Worm (Caenorhabditis elegans) whole organism, L1 larva: ENCODE data around the gene F54D10.8.

ENCODE experiments used
- C04F5.9 ChIP-seq: sonication (generic microtip); optimal IDR thresholded peaks from 2 replicates; lab custom pipeline; 2016; ENCODE audit warnings: missing genetic modification characterization, missing compliant biosample characterization
- C16A3.4 ChIP-seq: fragments of 150-350 bp; optimal IDR thresholded peaks from 2 replicates; lab custom pipeline; 2014; ENCODE audit warnings: missing biosample characterization, missing genetic modification characterization
- F16B12.6 ChIP-seq: fragments of 150-350 bp; optimal IDR thresholded peaks from 2 replicates; lab custom pipeline; 2014; ENCODE audit warnings: missing biosample characterization, missing genetic modification characterization
- Y116A8C.19 ChIP-seq: sonication (generic microtip); optimal IDR thresholded peaks from 2 replicates; lab custom pipeline; 2016; ENCODE audit warnings: missing compliant biosample characterization, missing genetic modification characterization, borderline replicate concordance
- aha-1 ChIP-seq: fragments of 150-350 bp; optimal IDR thresholded peaks from 2 replicates; lab custom pipeline; 2014; ENCODE audit warnings: missing biosample characterization, missing genetic modification characterization
- alr-1 ChIP-seq: fragments of 200-800 bp; sonication (Bioruptor generic); optimal IDR thresholded peaks from 2 replicates; lab custom pipeline; 2018; ENCODE audit warnings: borderline replicate concordance, mild to moderate bottlenecking, missing genetic modification characterization, missing compliant biosample characterization
- aly-2 ChIP-seq: fragments of 150-350 bp; optimal IDR thresholded peaks from 2 replicates; lab custom pipeline; 2014; ENCODE audit warnings: missing biosample characterization, missing genetic modification characterization
- ama-1 ChIP-seq: fragments of 150-350 bp; optimal IDR thresholded peaks from 2 replicates; lab custom pipeline; 2014
- blmp-1 ChIP-seq: fragments of 150-350 bp; optimal IDR thresholded peaks from 2 replicates; lab custom pipeline; 2014; ENCODE audit warnings: missing biosample characterization, missing genetic modification characterization
- ceh-63 ChIP-seq: fragments of 200-800 bp; sonication (Bioruptor generic); optimal IDR thresholded peaks from 2 replicates; lab custom pipeline; 2018; ENCODE audit warnings: mild to moderate bottlenecking, missing genetic modification characterization, missing compliant biosample characterization
- ceh-82 ChIP-seq, 3 experiments: fragments of 150-350 bp in 1 of 3; sonication (generic microtip) in 2 of 3; optimal IDR thresholded peaks; 2 replicates each; lab custom pipeline; 2014 to 2017; ENCODE audit warnings: missing biosample characterization in 3 of 3, missing genetic modification characterization in 3 of 3
- ceh-88 ChIP-seq: fragments of 200-800 bp; sonication (Bioruptor generic); IDR thresholded peaks from 2 replicates; pipeline ENCODE4 v1.3.6; 2022; ENCODE audit warnings: missing genetic modification characterization, missing compliant biosample characterization
- ceh-90 ChIP-seq: sonication (generic microtip); optimal IDR thresholded peaks from 2 replicates; lab custom pipeline; 2016; ENCODE audit warnings: missing genetic modification characterization, missing compliant biosample characterization
- ces-1 ChIP-seq: fragments of 150-350 bp; optimal IDR thresholded peaks from 2 replicates; lab custom pipeline; 2014; ENCODE audit warnings: missing biosample characterization, missing genetic modification reagents, missing genetic modification characterization
- dpl-1 ChIP-seq, 3 experiments: fragments of 150-350 bp in 2 of 3; sonication (generic microtip) in 1 of 3; optimal IDR thresholded peaks; 2 replicates each; lab custom pipeline; 2014 to 2017; ENCODE audit warnings: missing biosample characterization in 3 of 3, missing genetic modification characterization in 3 of 3, missing genetic modification reagents in 3 of 3
- efl-1 ChIP-seq, 4 experiments: fragments of 150-350 bp; optimal IDR thresholded peaks in 3 of 4; peaks in 1 of 4; 1 replicate in 1 of 4; 2 replicates in 3 of 4; lab custom pipeline; 2014; ENCODE audit warnings: missing biosample characterization in 2 of 4, missing genetic modification characterization in 2 of 4, missing genetic modification reagents in 2 of 4
- efl-3 ChIP-seq: fragments of 200-800 bp; sonication (Bioruptor generic); optimal IDR thresholded peaks from 2 replicates; lab custom pipeline; 2018; ENCODE audit warnings: mild to moderate bottlenecking, missing genetic modification characterization, missing compliant biosample characterization
- elt-2 ChIP-seq: sonication (generic microtip); optimal IDR thresholded peaks from 2 replicates; lab custom pipeline; 2016; ENCODE audit warnings: missing genetic modification characterization, mild to moderate bottlenecking, inconsistent platforms, missing compliant biosample characterization, missing genetic modification reagents
- elt-3 ChIP-seq, 6 experiments: fragments of 150-350 bp in 1 of 6; sonication (generic microtip); optimal IDR thresholded peaks; 2 replicates each; lab custom pipeline; 2017 to 2018; ENCODE audit warnings: missing biosample characterization in 6 of 6, missing genetic modification characterization in 6 of 6, inconsistent platforms in 1 of 6
- ets-5 ChIP-seq: fragments of 200-800 bp; sonication (Bioruptor generic); IDR thresholded peaks from 2 replicates; pipeline ENCODE4 v1.3.6; 2022; ENCODE audit warnings: missing genetic modification characterization, missing compliant biosample characterization
- fkh-8 ChIP-seq: sonication (generic microtip); optimal IDR thresholded peaks from 2 replicates; lab custom pipeline; 2016; ENCODE audit warnings: mild to moderate bottlenecking, missing genetic modification characterization, missing compliant biosample characterization
- fos-1 ChIP-seq: fragments of 150-350 bp; optimal IDR thresholded peaks from 2 replicates; lab custom pipeline; 2014; ENCODE audit warnings: missing biosample characterization, missing genetic modification characterization
- hlh-4 ChIP-seq: sonication (generic microtip); optimal IDR thresholded peaks from 2 replicates; lab custom pipeline; 2016; ENCODE audit warnings: mild to moderate bottlenecking, missing genetic modification characterization, missing compliant biosample characterization
- irx-1 ChIP-seq: sonication (generic microtip); optimal IDR thresholded peaks from 2 replicates; lab custom pipeline; 2016; ENCODE audit warnings: missing genetic modification characterization, missing compliant biosample characterization
- lin-15B ChIP-seq: fragments of 150-350 bp; sonication (generic microtip); optimal IDR thresholded peaks from 3 replicates; lab custom pipeline; 2014; ENCODE audit warnings: missing biosample characterization, missing genetic modification characterization
- lin-35 ChIP-seq, 2 experiments: fragments of 150-350 bp; optimal IDR thresholded peaks; 2 replicates each; lab custom pipeline; 2014; ENCODE audit warnings: missing biosample characterization in 2 of 2, missing genetic modification characterization in 2 of 2, missing genetic modification reagents in 2 of 2
- lin-39 ChIP-seq: fragments of 150-350 bp; optimal IDR thresholded peaks from 2 replicates; lab custom pipeline; 2014; ENCODE audit warnings: missing biosample characterization, missing genetic modification reagents, missing genetic modification characterization
- lir-3 ChIP-seq: sonication (generic microtip); optimal IDR thresholded peaks from 2 replicates; lab custom pipeline; 2016; ENCODE audit warnings: mild to moderate bottlenecking, missing genetic modification characterization, moderate library complexity, missing compliant biosample characterization; ENCODE audit not compliant: poor library complexity
- lsy-2 ChIP-seq, 2 experiments: fragments of 150-350 bp; optimal IDR thresholded peaks; 2 replicates each; lab custom pipeline; 2014; ENCODE audit warnings: missing biosample characterization in 2 of 2, missing genetic modification characterization in 2 of 2
- mab-9 ChIP-seq: fragments of 200-800 bp; sonication (Bioruptor generic); IDR thresholded peaks from 2 replicates; pipeline ENCODE4 v1.3.6; 2022; ENCODE audit warnings: missing genetic modification reagents, missing genetic modification characterization, missing compliant biosample characterization
- mdl-1 ChIP-seq, 2 experiments: fragments of 150-350 bp; optimal IDR thresholded peaks; 2 replicates each; lab custom pipeline; 2014 to 2017; ENCODE audit warnings: missing biosample characterization in 2 of 2, missing genetic modification characterization in 2 of 2, inconsistent platforms in 1 of 2
- mef-2 ChIP-seq: fragments of 150-350 bp; optimal IDR thresholded peaks from 2 replicates; lab custom pipeline; 2014; ENCODE audit warnings: missing biosample characterization, missing genetic modification characterization
- nhr-20 ChIP-seq: sonication (generic microtip); optimal IDR thresholded peaks from 2 replicates; lab custom pipeline; 2016; ENCODE audit warnings: mild to moderate bottlenecking, missing genetic modification characterization, missing compliant biosample characterization
- nhr-71 ChIP-seq: sonication (generic microtip); optimal IDR thresholded peaks from 2 replicates; lab custom pipeline; 2016; ENCODE audit warnings: mild to moderate bottlenecking, missing genetic modification characterization, moderate library complexity, missing compliant biosample characterization
- nhr-77 ChIP-seq: fragments of 150-350 bp; optimal IDR thresholded peaks from 2 replicates; lab custom pipeline; 2014; ENCODE audit warnings: missing biosample characterization, missing genetic modification characterization
- pag-3 ChIP-seq: sonication (generic microtip); optimal IDR thresholded peaks from 2 replicates; lab custom pipeline; 2017; ENCODE audit warnings: missing genetic modification characterization, mild to moderate bottlenecking, missing compliant biosample characterization, antibody characterized with exemption, borderline replicate concordance; ENCODE audit not compliant: insufficient read depth
- pqm-1 ChIP-seq: sonication (generic microtip); optimal IDR thresholded peaks from 3 replicates; lab custom pipeline; 2017; ENCODE audit warnings: missing biosample characterization, missing genetic modification characterization
- sptf-1 ChIP-seq: fragments of 150-350 bp; optimal IDR thresholded peaks from 2 replicates; lab custom pipeline; 2014; ENCODE audit warnings: missing biosample characterization, missing genetic modification characterization
- sup-37 ChIP-seq: fragments of 200-800 bp; sonication (Bioruptor generic); optimal IDR thresholded peaks from 2 replicates; lab custom pipeline; 2018; ENCODE audit warnings: mild to moderate bottlenecking, missing genetic modification characterization, missing compliant biosample characterization
- swsn-7 ChIP-seq: sonication (generic microtip); optimal IDR thresholded peaks from 2 replicates; lab custom pipeline; 2016; ENCODE audit warnings: missing genetic modification characterization, missing compliant biosample characterization
- tbx-2 ChIP-seq: sonication (generic microtip); optimal IDR thresholded peaks from 2 replicates; lab custom pipeline; 2016; ENCODE audit warnings: missing genetic modification characterization, missing compliant biosample characterization
- tlp-1 ChIP-seq: fragments of 150-350 bp; optimal IDR thresholded peaks from 2 replicates; lab custom pipeline; 2014; ENCODE audit warnings: missing biosample characterization, missing genetic modification characterization
- unc-130 ChIP-seq: fragments of 150-350 bp; optimal IDR thresholded peaks from 2 replicates; lab custom pipeline; 2017; ENCODE audit warnings: missing biosample characterization, missing genetic modification characterization, inconsistent platforms
- ztf-4 ChIP-seq: fragments of 150-350 bp; optimal IDR thresholded peaks from 2 replicates; lab custom pipeline; 2014; ENCODE audit warnings: missing biosample characterization, missing genetic modification characterization

Gene F54D10.8

DNA sequence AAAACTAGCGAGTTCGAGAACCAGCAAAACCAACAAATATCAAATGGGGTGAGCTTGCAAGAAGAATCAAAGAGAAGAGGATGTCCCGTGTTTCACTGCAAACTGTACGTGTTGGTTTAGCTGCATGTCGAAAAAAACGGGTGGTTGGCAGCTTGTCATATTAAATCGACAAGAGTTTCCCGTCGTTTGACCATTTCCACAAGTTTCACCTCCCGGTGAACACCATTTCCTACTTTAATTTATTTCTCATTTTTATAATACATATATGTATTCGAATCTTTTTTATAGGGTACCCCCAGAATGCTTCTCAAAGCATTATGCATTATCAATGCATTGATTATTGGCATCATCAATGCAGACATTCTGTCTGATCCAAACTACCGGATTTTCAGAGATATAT lies 32.4 kb downstream of the F54D10.8 start, which contains the start of gene Y8A9A.2:
Gene Y8A9A.2 (plus strand): TSS at position 301 of the 400 bp plus-strand sequence.
- TF ChIP-seq efl-1 (optimal IDR thresholded peaks at IDR 0.05; lab: Kevin White, UChicago), result no peak
- TF ChIP-seq efl-1 (GFP tag; optimal IDR thresholded peaks at IDR 0.05 in 1 of 2; lab: Kevin White, UChicago), result peak in 1 of 2 experiments; percentile 25
- TF ChIP-seq sup-37, result no peak

ce11 chrII:3793336-3793735 lies 34.4 kb downstream of the F54D10.8 start, which contains the start of gene fbxb-99:
TSS of gene fbxb-99 (minus strand) at chrII:3793436.
- no peak for TF ChIP-seq fos-1 (tag; lab: Kevin White, UChicago)
- TF ChIP-seq mab-9 (GFP tag; lab: Robert Waterston, UW), result no peak
- TF ChIP-seq F16B12.6 (tag; lab: Kevin White, UChicago), result no peak
- no peak for TF ChIP-seq nhr-77 (tag; lab: Kevin White, UChicago)
- TF ChIP-seq lin-39, result no peak
- TF ChIP-seq ces-1 (GFP tag; lab: Kevin White, UChicago), result no peak
- TF ChIP-seq aly-2, result no peak
- no peak for TF ChIP-seq unc-130
- no peak for TF ChIP-seq efl-3 (GFP tag; lab: Kevin White, UChicago)
- TF ChIP-seq ets-5 (GFP tag; lab: Robert Waterston, UW), result no peak
- no peak for TF ChIP-seq fkh-8 (tag; lab: Kevin White, UChicago)
- TF ChIP-seq lsy-2 (tag; optimal IDR thresholded peaks at IDR 0.05; lab: Kevin White, UChicago), result no peak
- no peak for TF ChIP-seq ceh-90 (tag; lab: Kevin White, UChicago)
- no peak for TF ChIP-seq C16A3.4 (tag; lab: Kevin White, UChicago)
- TF ChIP-seq ztf-4 (tag; lab: Kevin White, UChicago), result no peak
- no peak for TF ChIP-seq aha-1 (tag; lab: Kevin White, UChicago)
- no peak for TF ChIP-seq mdl-1 (tag; optimal IDR thresholded peaks at IDR 0.05; lab: Kevin White, UChicago)
- TF ChIP-seq mef-2 (tag; lab: Kevin White, UChicago), result no peak
- TF ChIP-seq elt-3 (tag; optimal IDR thresholded peaks at IDR 0.05; lab: Kevin White, UChicago), result no peak
- TF ChIP-seq, all 84 proteins: peak for 0

DNA sequence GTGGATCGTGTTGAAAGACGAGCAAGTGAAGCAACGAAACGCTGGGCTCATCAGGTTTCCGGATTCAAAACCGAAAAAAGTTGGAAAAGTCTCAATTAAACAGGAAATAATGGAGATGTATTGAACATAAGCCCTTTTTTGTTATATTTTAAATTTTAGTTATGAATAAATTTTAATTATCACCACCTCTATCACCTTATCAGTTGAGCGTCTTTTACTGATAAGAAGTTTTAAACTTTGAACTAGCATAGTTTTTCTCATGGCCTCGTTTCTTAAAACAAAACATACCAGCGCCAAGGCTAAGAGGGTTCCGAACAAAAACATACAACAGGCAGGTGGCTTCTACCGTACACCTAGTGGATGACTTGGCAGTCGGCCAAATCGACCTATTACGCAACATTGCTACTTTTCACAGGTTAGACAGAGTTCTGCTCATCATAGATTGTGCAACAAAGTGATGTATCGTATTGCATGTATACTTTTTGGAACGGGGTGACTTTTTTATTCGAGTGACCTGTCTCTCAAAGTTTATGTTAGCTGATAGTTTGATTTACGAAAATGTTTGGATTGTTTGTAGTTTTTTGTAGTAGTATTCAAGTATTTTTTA lies 39.2 kb downstream of the F54D10.8 start:
- TF ChIP-seq nhr-71 (tag; lab: Kevin White, UChicago), result no peak
- TF ChIP-seq efl-1 (optimal IDR thresholded peaks at IDR 0.05; lab: Kevin White, UChicago), result no peak
- TF ChIP-seq efl-1 (GFP tag; optimal IDR thresholded peaks at IDR 0.05 in 1 of 2; lab: Kevin White, UChicago), result peak in 1 of 2 experiments; percentile 78
- peak; percentile 77 for TF ChIP-seq elt-2 (tag; lab: Kevin White, UChicago)
- TF ChIP-seq ceh-82 (tag; optimal IDR thresholded peaks at IDR 0.05; lab: Kevin White, UChicago), result no peak

ce11 chrII:3787151-3787550 lies 40.5 kb downstream of the F54D10.8 start, which contains the start of gene T24E12.13:
TSS of gene T24E12.13 (plus strand) at chrII:3787451.
- TF ChIP-seq sup-37 (no peak), irx-1 (no peak), lin-35 (GFP tag; optimal IDR thresholded peaks at IDR 0.05; lab: Kevin White, UChicago) (no peak), blmp-1 (no peak), lir-3 (tag; lab: Kevin White, UChicago) (no peak), ceh-88 (GFP tag; lab: Robert Waterston, UW) (no peak), ets-5 (GFP tag; lab: Robert Waterston, UW) (no peak), nhr-20 (no peak), hlh-4 (tag; lab: Kevin White, UChicago) (no peak)

DNA sequence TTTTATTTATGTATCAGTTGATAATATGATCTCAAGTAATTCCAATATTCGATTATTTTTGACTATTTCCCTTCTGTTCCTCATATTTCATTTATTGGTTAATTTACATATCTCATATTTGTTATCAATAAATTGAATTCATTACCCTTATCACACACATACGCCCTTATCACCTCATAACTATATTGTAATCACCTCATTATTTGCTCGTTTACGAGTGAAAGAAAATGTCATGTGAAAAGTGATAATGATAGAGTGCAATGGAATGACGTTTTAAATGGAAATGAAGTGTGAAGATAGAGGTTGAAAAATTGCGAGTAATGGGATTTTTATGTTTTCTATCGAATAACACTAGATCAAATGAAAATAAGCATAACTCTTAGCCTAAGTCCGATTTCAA lies 41.2 kb downstream of the F54D10.8 start:
- no peak for TF ChIP-seq dpl-1 (GFP tag; optimal IDR thresholded peaks at IDR 0.05; lab: Kevin White, UChicago)
- TF ChIP-seq nhr-77 (tag; lab: Kevin White, UChicago), result no peak
- TF ChIP-seq ceh-63, result no peak
- TF ChIP-seq pag-3 (tag; lab: Kevin White, UChicago), result no peak
- TF ChIP-seq fos-1 (tag; lab: Kevin White, UChicago), result peak; percentile 4
- TF ChIP-seq sptf-1 (tag; lab: Kevin White, UChicago), result no peak
- no peak for TF ChIP-seq mdl-1 (tag; optimal IDR thresholded peaks at IDR 0.05; lab: Kevin White, UChicago)
- peak; percentile 99 for TF ChIP-seq pqm-1 (tag; lab: Kevin White, UChicago)
- no peak for TF ChIP-seq lin-15B (tag; lab: Kevin White, UChicago)
- TF ChIP-seq lin-35 (GFP tag; optimal IDR thresholded peaks at IDR 0.05; lab: Kevin White, UChicago), result peak in 1 of 2 experiments; percentile 70
- no peak for TF ChIP-seq ama-1 (lab: Kevin White, UChicago)
- TF ChIP-seq tlp-1 (tag; lab: Kevin White, UChicago), result peak; percentile 91
- no peak for TF ChIP-seq swsn-7 (tag; lab: Kevin White, UChicago)
- no peak for TF ChIP-seq alr-1 (tag; lab: Kevin White, UChicago)
- no peak for TF ChIP-seq hlh-4 (tag; lab: Kevin White, UChicago)
- no peak for TF ChIP-seq tbx-2 (tag; lab: Kevin White, UChicago)
- TF ChIP-seq Y116A8C.19 (tag; lab: Kevin White, UChicago), result no peak
- TF ChIP-seq C04F5.9 (tag; lab: Kevin White, UChicago), result no peak
